Worm (Caenorhabditis elegans) whole organism, L4 larva: ENCODE measurements around the gene sru-20.

Experiments
- aly-2 ChIP-seq: sonication (generic microtip); optimal IDR thresholded peaks from 2 replicates; lab custom pipeline; 2018; ENCODE audit warnings: missing biosample characterization, missing genetic modification characterization
- fos-1 ChIP-seq: fragments of 150-350 bp; optimal IDR thresholded peaks from 2 replicates; lab custom pipeline; 2014; ENCODE audit warnings: missing biosample characterization, missing genetic modification characterization
- hmg-1.1 ChIP-seq: fragments of 200-800 bp; sonication (Bioruptor generic); IDR thresholded peaks from 2 replicates; pipeline ENCODE4 v1.3.6; 2022; ENCODE audit warnings: missing genetic modification reagents, missing genetic modification characterization, missing compliant biosample characterization
- lin-15B ChIP-seq: fragments of 150-350 bp; sonication (generic microtip); optimal IDR thresholded peaks from 3 replicates; lab custom pipeline; 2014; ENCODE audit warnings: missing biosample characterization, missing genetic modification characterization
- lin-39 ChIP-seq: fragments of 150-350 bp; optimal IDR thresholded peaks from 2 replicates; lab custom pipeline; 2014; ENCODE audit warnings: missing biosample characterization, missing genetic modification reagents, missing genetic modification characterization
- lsy-2 ChIP-seq, 2 experiments: fragments of 150-350 bp in 1 of 2; sonication (generic microtip) in 1 of 2; optimal IDR thresholded peaks; 2 replicates each; lab custom pipeline; 2014 to 2017; ENCODE audit warnings: missing biosample characterization in 2 of 2, missing genetic modification characterization in 2 of 2

ce11 chrIV:12531047-12531446 lies 35.8 kb downstream of the sru-20 start, which contains the start of gene F53B2.5:
- TF ChIP-seq hmg-1.1 (GFP tag; lab: Robert Waterston, UW) = no peak
- no peak for TF ChIP-seq fos-1 (tag; lab: Kevin White, UChicago)
- TF ChIP-seq aly-2 (tag; lab: Kevin White, UChicago) = no peak
- no peak for TF ChIP-seq lsy-2 (tag; optimal IDR thresholded peaks at IDR 0.05; lab: Kevin White, UChicago)
- no peak for TF ChIP-seq lin-15B (tag; lab: Kevin White, UChicago)
- no peak for TF ChIP-seq lin-39
